Worm (Caenorhabditis elegans) whole organism, L1 larva: ENCODE measurements around the gene zip-12.

ENCODE experiments used
- C04F5.9 ChIP-seq: sonication (generic microtip); optimal IDR thresholded peaks from 2 replicates; lab custom pipeline; 2016; ENCODE audit warnings: missing genetic modification characterization, missing compliant biosample characterization
- C34B4.2 ChIP-seq: sonication (generic microtip); optimal IDR thresholded peaks from 2 replicates; lab custom pipeline; 2017; ENCODE audit warnings: mild to moderate bottlenecking, missing genetic modification characterization, missing compliant biosample characterization
- Y116A8C.19 ChIP-seq: sonication (generic microtip); optimal IDR thresholded peaks from 2 replicates; lab custom pipeline; 2016; ENCODE audit warnings: missing compliant biosample characterization, missing genetic modification characterization, borderline replicate concordance
- aha-1 ChIP-seq: fragments of 150-350 bp; optimal IDR thresholded peaks from 2 replicates; lab custom pipeline; 2014; ENCODE audit warnings: missing biosample characterization, missing genetic modification characterization
- alr-1 ChIP-seq: fragments of 200-800 bp; sonication (Bioruptor generic); optimal IDR thresholded peaks from 2 replicates; lab custom pipeline; 2018; ENCODE audit warnings: borderline replicate concordance, mild to moderate bottlenecking, missing genetic modification characterization, missing compliant biosample characterization
- ama-1 ChIP-seq: fragments of 150-350 bp; optimal IDR thresholded peaks from 2 replicates; lab custom pipeline; 2014
- blmp-1 ChIP-seq: fragments of 150-350 bp; optimal IDR thresholded peaks from 2 replicates; lab custom pipeline; 2014; ENCODE audit warnings: missing biosample characterization, missing genetic modification characterization
- ceh-8 ChIP-seq: fragments of 200-800 bp; sonication (Bioruptor generic); optimal IDR thresholded peaks from 2 replicates; lab custom pipeline; 2018; ENCODE audit warnings: mild to moderate bottlenecking, missing genetic modification characterization, moderate library complexity, missing compliant biosample characterization
- ceh-90 ChIP-seq: sonication (generic microtip); optimal IDR thresholded peaks from 2 replicates; lab custom pipeline; 2016; ENCODE audit warnings: missing genetic modification characterization, missing compliant biosample characterization
- ces-1 ChIP-seq: fragments of 150-350 bp; optimal IDR thresholded peaks from 2 replicates; lab custom pipeline; 2014; ENCODE audit warnings: missing biosample characterization, missing genetic modification reagents, missing genetic modification characterization
- efl-1 ChIP-seq, 4 experiments: fragments of 150-350 bp; optimal IDR thresholded peaks in 3 of 4; peaks in 1 of 4; 1 replicate in 1 of 4; 2 replicates in 3 of 4; lab custom pipeline; 2014; ENCODE audit warnings: missing biosample characterization in 2 of 4, missing genetic modification characterization in 2 of 4, missing genetic modification reagents in 2 of 4
- efl-3 ChIP-seq: fragments of 200-800 bp; sonication (Bioruptor generic); optimal IDR thresholded peaks from 2 replicates; lab custom pipeline; 2018; ENCODE audit warnings: mild to moderate bottlenecking, missing genetic modification characterization, missing compliant biosample characterization
- egl-13 ChIP-seq: sonication (generic microtip); optimal IDR thresholded peaks from 2 replicates; lab custom pipeline; 2016; ENCODE audit warnings: missing genotype, missing genetic modification reagents, missing genetic modification characterization, missing compliant biosample characterization
- egl-27 ChIP-seq, 2 experiments: fragments of 150-350 bp in 1 of 2; sonication (generic microtip); optimal IDR thresholded peaks; 3 replicates each; lab custom pipeline; 2017 to 2018; ENCODE audit warnings: missing biosample characterization in 2 of 2, missing genetic modification characterization in 2 of 2, missing genetic modification reagents in 2 of 2
- elt-2 ChIP-seq: sonication (generic microtip); optimal IDR thresholded peaks from 2 replicates; lab custom pipeline; 2016; ENCODE audit warnings: missing genetic modification characterization, mild to moderate bottlenecking, inconsistent platforms, missing compliant biosample characterization, missing genetic modification reagents
- ets-5 ChIP-seq: fragments of 200-800 bp; sonication (Bioruptor generic); IDR thresholded peaks from 2 replicates; pipeline ENCODE4 v1.3.6; 2022; ENCODE audit warnings: missing genetic modification characterization, missing compliant biosample characterization
- fkh-10 ChIP-seq: sonication (generic microtip); optimal IDR thresholded peaks from 2 replicates; lab custom pipeline; 2017; ENCODE audit warnings: missing biosample characterization, missing genetic modification reagents, missing genetic modification characterization
- isw-1 ChIP-seq: fragments of 200-800 bp; sonication (Bioruptor generic); IDR thresholded peaks from 2 replicates; pipeline ENCODE4 v1.3.6; 2022; ENCODE audit warnings: missing genetic modification characterization, missing compliant biosample characterization
- jun-1 ChIP-seq: fragments of 150-350 bp; optimal IDR thresholded peaks from 2 replicates; lab custom pipeline; 2014; ENCODE audit warnings: missing biosample characterization, missing genetic modification reagents, missing genetic modification characterization
- lin-14 ChIP-seq: fragments of 200-800 bp; sonication (Bioruptor generic); optimal IDR thresholded peaks from 2 replicates; lab custom pipeline; 2018; ENCODE audit warnings: mild to moderate bottlenecking, missing genetic modification characterization, moderate library complexity, missing compliant biosample characterization
- lin-35 ChIP-seq, 2 experiments: fragments of 150-350 bp; optimal IDR thresholded peaks; 2 replicates each; lab custom pipeline; 2014; ENCODE audit warnings: missing biosample characterization in 2 of 2, missing genetic modification characterization in 2 of 2, missing genetic modification reagents in 2 of 2
- lsy-2 ChIP-seq, 2 experiments: fragments of 150-350 bp; optimal IDR thresholded peaks; 2 replicates each; lab custom pipeline; 2014; ENCODE audit warnings: missing biosample characterization in 2 of 2, missing genetic modification characterization in 2 of 2
- mef-2 ChIP-seq: fragments of 150-350 bp; optimal IDR thresholded peaks from 2 replicates; lab custom pipeline; 2014; ENCODE audit warnings: missing biosample characterization, missing genetic modification characterization
- nhr-11 ChIP-seq: fragments of 150-350 bp; optimal IDR thresholded peaks from 2 replicates; lab custom pipeline; 2014; ENCODE audit warnings: missing biosample characterization, missing genetic modification characterization
- nhr-12 ChIP-seq: sonication (generic microtip); optimal IDR thresholded peaks from 2 replicates; lab custom pipeline; 2017; ENCODE audit warnings: missing biosample characterization, missing genetic modification characterization
- nhr-28 ChIP-seq: fragments of 150-350 bp; optimal IDR thresholded peaks from 2 replicates; lab custom pipeline; 2014; ENCODE audit warnings: missing biosample characterization, missing genetic modification characterization
- nhr-71 ChIP-seq: sonication (generic microtip); optimal IDR thresholded peaks from 2 replicates; lab custom pipeline; 2016; ENCODE audit warnings: mild to moderate bottlenecking, missing genetic modification characterization, moderate library complexity, missing compliant biosample characterization
- nhr-84 ChIP-seq: sonication (generic microtip); optimal IDR thresholded peaks from 2 replicates; lab custom pipeline; 2017; ENCODE audit warnings: missing biosample characterization, missing genetic modification characterization
- nhr-85 ChIP-seq: sonication (generic microtip); peaks from one replicate; lab custom pipeline; 2016; ENCODE audit warnings: missing genetic modification characterization, inconsistent platforms, missing compliant biosample characterization
- nhr-90 ChIP-seq: sonication (generic microtip); optimal IDR thresholded peaks from 2 replicates; lab custom pipeline; 2016; ENCODE audit warnings: mild to moderate bottlenecking, missing genetic modification characterization, missing compliant biosample characterization; ENCODE audit not compliant: poor library complexity
- pqm-1 ChIP-seq: sonication (generic microtip); optimal IDR thresholded peaks from 3 replicates; lab custom pipeline; 2017; ENCODE audit warnings: missing biosample characterization, missing genetic modification characterization
- snpc-4 ChIP-seq: fragments of 150-350 bp; optimal IDR thresholded peaks from 2 replicates; lab custom pipeline; 2014; ENCODE audit warnings: missing biosample characterization, missing genetic modification characterization
- snu-23 ChIP-seq: sonication (generic microtip); optimal IDR thresholded peaks from 2 replicates; lab custom pipeline; 2016; ENCODE audit warnings: missing genetic modification characterization, missing compliant biosample characterization
- sup-37 ChIP-seq: fragments of 200-800 bp; sonication (Bioruptor generic); optimal IDR thresholded peaks from 2 replicates; lab custom pipeline; 2018; ENCODE audit warnings: mild to moderate bottlenecking, missing genetic modification characterization, missing compliant biosample characterization
- swsn-7 ChIP-seq: sonication (generic microtip); optimal IDR thresholded peaks from 2 replicates; lab custom pipeline; 2016; ENCODE audit warnings: missing genetic modification characterization, missing compliant biosample characterization
- unc-130 ChIP-seq: fragments of 150-350 bp; optimal IDR thresholded peaks from 2 replicates; lab custom pipeline; 2017; ENCODE audit warnings: missing biosample characterization, missing genetic modification characterization, inconsistent platforms
- unc-62 ChIP-seq: fragments of 150-350 bp; optimal IDR thresholded peaks from 2 replicates; lab custom pipeline; 2014; ENCODE audit warnings: missing biosample characterization, missing genetic modification reagents, missing genetic modification characterization
- unc-86 ChIP-seq: sonication (generic microtip); optimal IDR thresholded peaks from 2 replicates; lab custom pipeline; 2016; ENCODE audit warnings: missing genetic modification characterization, missing compliant biosample characterization
- vab-15 ChIP-seq: sonication (generic microtip); optimal IDR thresholded peaks from 2 replicates; lab custom pipeline; 2017; ENCODE audit warnings: missing genotype, mild to moderate bottlenecking, missing genetic modification characterization, missing compliant biosample characterization
- xbp-1 ChIP-seq: sonication (generic microtip); optimal IDR thresholded peaks from 2 replicates; lab custom pipeline; 2016; ENCODE audit warnings: missing genetic modification characterization, missing compliant biosample characterization
- zag-1 ChIP-seq: fragments of 150-350 bp; optimal IDR thresholded peaks from 2 replicates; lab custom pipeline; 2014; ENCODE audit warnings: missing biosample characterization, missing genetic modification characterization
- ztf-11 ChIP-seq, 2 experiments: sonication (generic microtip); optimal IDR thresholded peaks; 2 replicates each; lab custom pipeline; 2016 to 2017; ENCODE audit warnings: missing genetic modification characterization in 2 of 2, missing biosample characterization in 1 of 2, missing compliant biosample characterization in 1 of 2
- ztf-4 ChIP-seq: fragments of 150-350 bp; optimal IDR thresholded peaks from 2 replicates; lab custom pipeline; 2014; ENCODE audit warnings: missing biosample characterization, missing genetic modification characterization

The zip-12 gene

ce11 chrIII:12359265-12359664, 31.6 kb downstream of the zip-12 start, which contains the start of gene Y75B8A.34:
Gene Y75B8A.34, plus strand, starts transcription at chrIII:12359565.
- no peak for TF ChIP-seq ztf-11 (tag; optimal IDR thresholded peaks at IDR 0.05; lab: Kevin White, UChicago)
- no peak for TF ChIP-seq xbp-1
- no peak for TF ChIP-seq snpc-4 (tag; lab: Kevin White, UChicago)
- TF ChIP-seq nhr-84 = no peak
- no peak for TF ChIP-seq fkh-10 (GFP tag; lab: Kevin White, UChicago)
- no peak for TF ChIP-seq nhr-28 (tag; lab: Kevin White, UChicago)
- TF ChIP-seq lin-14 (GFP tag; lab: Kevin White, UChicago) = no peak
- TF ChIP-seq C34B4.2 (tag; lab: Kevin White, UChicago) = no peak
- no peak for TF ChIP-seq swsn-7 (tag; lab: Kevin White, UChicago)
- TF ChIP-seq ama-1 = no peak
- TF ChIP-seq egl-13 = no peak

DNA sequence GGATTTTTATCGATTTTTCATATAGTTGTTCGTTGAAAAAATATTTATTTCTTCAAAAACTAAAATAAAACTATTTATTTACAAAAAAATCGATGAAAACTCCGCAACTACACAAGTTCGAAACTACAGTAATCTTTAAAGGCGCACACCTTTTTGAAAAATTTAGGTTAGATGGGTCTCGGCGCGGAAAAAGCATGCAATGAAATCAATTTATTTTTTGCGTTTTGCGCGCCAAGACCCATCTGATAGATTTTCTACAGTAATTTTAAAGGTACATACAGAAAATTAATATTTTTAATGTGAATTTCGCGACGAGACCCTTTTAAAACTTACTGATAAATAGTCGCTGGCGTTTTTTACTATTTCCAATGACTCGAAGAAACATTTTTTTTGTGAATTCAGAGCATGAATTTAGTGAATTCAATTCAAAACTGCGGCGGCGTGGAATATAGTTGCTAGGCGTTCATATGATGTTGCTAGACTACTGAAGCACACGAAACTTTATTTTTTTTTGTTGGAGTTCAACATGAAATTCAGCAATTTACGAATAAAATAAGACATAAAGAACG, 39.4 kb downstream of the zip-12 start, which contains the start of gene Y75B8A.33:
Gene Y75B8A.33 (minus strand): TSS at position 385 of the 569 bp plus-strand sequence.
- TF ChIP-seq ets-5 = no peak
- no peak for TF ChIP-seq alr-1 (tag; lab: Kevin White, UChicago)
- no peak for TF ChIP-seq sup-37
- no peak for TF ChIP-seq efl-3 (GFP tag; lab: Kevin White, UChicago)
- no peak for TF ChIP-seq pqm-1 (tag; lab: Kevin White, UChicago)
- no peak for TF ChIP-seq nhr-90 (tag; lab: Kevin White, UChicago)
- no peak for TF ChIP-seq nhr-12
- peak; percentile 45 for TF ChIP-seq ztf-4 (tag; lab: Kevin White, UChicago)
- no peak for TF ChIP-seq Y116A8C.19 (tag; lab: Kevin White, UChicago)
- no peak for TF ChIP-seq nhr-84
- no peak for TF ChIP-seq vab-15 (tag; lab: Kevin White, UChicago)
- no peak for TF ChIP-seq efl-1 (optimal IDR thresholded peaks at IDR 0.05; lab: Kevin White, UChicago)
- TF ChIP-seq efl-1 (GFP tag; optimal IDR thresholded peaks at IDR 0.05 in 1 of 2; lab: Kevin White, UChicago) = peak in 1 of 2 experiments; percentile 60
- no peak for TF ChIP-seq nhr-85
- peak in 1 of 2 experiments; percentile 1 for TF ChIP-seq lsy-2 (tag; optimal IDR thresholded peaks at IDR 0.05; lab: Kevin White, UChicago)
- peak; percentile 61 for TF ChIP-seq ama-1
- no peak for TF ChIP-seq isw-1
- no peak for TF ChIP-seq unc-130 (tag; lab: Kevin White, UChicago)
- no peak for TF ChIP-seq blmp-1 (tag; lab: Kevin White, UChicago)
- TF ChIP-seq unc-62 = no peak
- no peak for TF ChIP-seq mef-2 (tag; lab: Kevin White, UChicago)
- no peak for TF ChIP-seq nhr-28 (tag; lab: Kevin White, UChicago)
- TF ChIP-seq swsn-7 (tag; lab: Kevin White, UChicago) = no peak
- no peak for TF ChIP-seq jun-1 (tag; lab: Kevin White, UChicago)

DNA sequence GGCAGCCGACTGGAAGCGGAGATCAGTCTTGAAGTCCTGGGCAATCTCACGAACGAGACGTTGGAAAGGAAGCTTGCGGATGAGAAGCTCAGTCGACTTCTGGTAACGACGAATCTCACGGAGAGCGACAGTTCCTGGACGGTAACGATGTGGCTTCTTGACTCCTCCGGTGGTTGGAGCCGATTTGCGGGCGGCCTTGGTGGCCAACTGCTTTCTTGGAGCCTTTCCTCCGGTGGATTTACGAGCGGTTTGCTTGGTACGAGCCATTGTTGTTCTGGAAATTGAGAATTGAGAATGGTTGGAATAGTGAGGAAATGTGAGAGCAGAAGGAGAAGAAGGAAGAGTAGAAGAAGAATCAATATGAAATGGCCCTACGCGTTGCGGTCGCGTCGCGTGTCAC, 40.2 kb downstream of the zip-12 start:
- no peak for TF ChIP-seq ceh-8 (GFP tag; lab: Kevin White, UChicago)
- no peak for TF ChIP-seq zag-1 (tag; lab: Kevin White, UChicago)
- TF ChIP-seq efl-1 (optimal IDR thresholded peaks at IDR 0.05; lab: Kevin White, UChicago) = no peak
- TF ChIP-seq efl-1 (GFP tag; optimal IDR thresholded peaks at IDR 0.05 in 1 of 2; lab: Kevin White, UChicago) = peak in 1 of 2 experiments; percentile 91
- TF ChIP-seq vab-15 (tag; lab: Kevin White, UChicago) = no peak

ce11 chrIII:12368462-12369306, 41.0 kb downstream of the zip-12 start, which contains the start of gene his-72:
Gene his-72, minus strand, starts transcription at chrIII:12369050.
- TF ChIP-seq snu-23 (GFP tag; lab: Kevin White, UChicago) (peak; percentile 33), nhr-11 (tag; lab: Kevin White, UChicago) (no peak), ceh-90 (tag; lab: Kevin White, UChicago) (no peak), nhr-85 (peak; percentile 80), egl-27 (tag; optimal IDR thresholded peaks at IDR 0.05; lab: Kevin White, UChicago) (no peak), lin-35 (GFP tag; optimal IDR thresholded peaks at IDR 0.05; lab: Kevin White, UChicago) (peak; percentile 46 to 63), ztf-11 (tag; optimal IDR thresholded peaks at IDR 0.05; lab: Kevin White, UChicago) (peak in 1 of 2 experiments; percentile 60), aha-1 (no peak), mef-2 (tag; lab: Kevin White, UChicago) (no peak), ces-1 (GFP tag; lab: Kevin White, UChicago) (no peak), nhr-71 (tag; lab: Kevin White, UChicago) (peak; percentile 71), xbp-1 (peak; percentile 29), lin-14 (GFP tag; lab: Kevin White, UChicago) (peak; percentile 85), egl-13 (peak; percentile 25), efl-3 (GFP tag; lab: Kevin White, UChicago) (no peak), nhr-84 (no peak), unc-86 (tag; lab: Kevin White, UChicago) (peak; percentile 54), C04F5.9 (tag; lab: Kevin White, UChicago) (no peak), elt-2 (peak; percentile 31), lsy-2 (tag; optimal IDR thresholded peaks at IDR 0.05; lab: Kevin White, UChicago) (peak; percentile 47 to 53)
